Fruit fly (Drosophila melanogaster): ENCODE measurements around the gene fu.

The fu gene

DNA sequence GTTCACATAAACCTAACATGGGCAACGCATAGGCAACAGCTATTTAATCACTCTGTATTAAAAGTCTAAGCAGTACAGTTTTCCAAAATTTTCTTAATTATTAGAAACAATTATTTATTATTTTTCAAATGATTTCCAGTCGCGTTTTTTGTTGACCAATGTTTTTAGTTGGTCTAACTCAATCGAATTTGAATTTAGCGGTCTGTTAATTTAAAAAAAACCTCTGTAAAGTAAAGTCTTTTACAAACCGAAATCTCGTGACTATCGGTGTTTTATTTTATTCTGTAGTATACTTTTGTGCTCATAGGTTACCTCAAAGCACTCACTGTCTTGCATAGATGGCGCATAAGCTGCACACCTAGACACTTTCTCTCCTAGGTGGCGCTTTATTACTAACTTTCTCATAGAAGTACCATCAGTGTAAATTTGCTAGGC, 22.4 kb upstream of the fu start (continued):
- TF ChIP-seq HLHmδ (GFP tag; optimal IDR thresholded peaks at IDR 0.05), result no peak
- no peak for TF ChIP-seq CG13296 (GFP tag; optimal IDR thresholded peaks at IDR 0.05)
- TF ChIP-seq CG3995 (GFP tag; optimal IDR thresholded peaks at IDR 0.05), result peak; percentile 27
- no peak for TF ChIP-seq Sry-β (GFP tag; optimal IDR thresholded peaks at IDR 0.05)
- TF ChIP-seq pfk (GFP tag; optimal IDR thresholded peaks at IDR 0.05), result no peak
- no peak for TF ChIP-seq CG12155 (GFP tag; optimal IDR thresholded peaks at IDR 0.05)
- TF ChIP-seq Atf-2 (GFP tag; optimal IDR thresholded peaks at IDR 0.05), result peak; percentile 21
- TF ChIP-seq CG4424 (GFP tag; optimal IDR thresholded peaks at IDR 0.05), result no peak
- no peak for TF ChIP-seq Eip74EF (GFP tag; optimal IDR thresholded peaks at IDR 0.05)
- TF ChIP-seq yki (optimal IDR thresholded peaks at IDR 0.05), result no peak
- no peak for TF ChIP-seq CG4820 (GFP tag; optimal IDR thresholded peaks at IDR 0.05)
- no peak for TF ChIP-seq trh (GFP tag; optimal IDR thresholded peaks at IDR 0.05)
- no peak for TF ChIP-seq oc (tag; optimal IDR thresholded peaks at IDR 0.05)
- peak; percentile 98 for TF ChIP-seq CG15073 (GFP tag; optimal IDR thresholded peaks at IDR 0.05)
- TF ChIP-seq CG12104 (GFP tag; optimal IDR thresholded peaks at IDR 0.05), result no peak
- peak; percentile 36 for TF ChIP-seq caup (GFP tag; optimal IDR thresholded peaks at IDR 0.05; ENCODE audit: severe bottlenecking)
- no peak for TF ChIP-seq Lpt (GFP tag; optimal IDR thresholded peaks at IDR 0.05)
- TF ChIP-seq tio (GFP tag; optimal IDR thresholded peaks at IDR 0.05), result no peak
- TF ChIP-seq Sox102F (GFP tag; optimal IDR thresholded peaks at IDR 0.05), result peak; percentile 39
- no peak for TF ChIP-seq YL-1 (GFP tag; optimal IDR thresholded peaks at IDR 0.05)
- no peak for TF ChIP-seq btn (GFP tag; optimal IDR thresholded peaks at IDR 0.05)
- TF ChIP-seq Aef1 (GFP tag; IDR thresholded peaks at IDR 0.05), result no peak; the same call in 2 of the 3 replicates
- TF ChIP-seq CG30431 (GFP tag; optimal IDR thresholded peaks at IDR 0.05), result no peak
- TF ChIP-seq CG2875 (GFP tag; optimal IDR thresholded peaks at IDR 0.05), result no peak
- no peak for TF ChIP-seq chm (GFP tag; IDR thresholded peaks at IDR 0.05)
- peak; percentile 12 for TF ChIP-seq CG9609 (GFP tag; optimal IDR thresholded peaks at IDR 0.05)
- no peak for TF ChIP-seq Six4 (GFP tag; optimal IDR thresholded peaks at IDR 0.05)
- no peak for TF ChIP-seq repo (GFP tag; optimal IDR thresholded peaks at IDR 0.05)
- TF ChIP-seq CG12071 (GFP tag; optimal IDR thresholded peaks at IDR 0.05), result no peak
- no peak for TF ChIP-seq slou (GFP tag; optimal IDR thresholded peaks at IDR 0.05)
- peak; percentile 3 for TF ChIP-seq D19A (tag; optimal IDR thresholded peaks at IDR 0.05)
- no peak for TF ChIP-seq pros (GFP tag; optimal IDR thresholded peaks at IDR 0.05)
- TF ChIP-seq CG11093 (GFP tag; IDR thresholded peaks at IDR 0.05), result no peak
- TF ChIP-seq CG7556 (GFP tag; optimal IDR thresholded peaks at IDR 0.05), result peak; percentile 32
- TF ChIP-seq CG33213 (GFP tag; optimal IDR thresholded peaks at IDR 0.05), result peak; percentile 57
- TF ChIP-seq Ada2b (GFP tag; IDR thresholded peaks at IDR 0.05), result no peak
- TF ChIP-seq Vsx1 (GFP tag; optimal IDR thresholded peaks at IDR 0.05), result no peak
- TF ChIP-seq Xbp1 (GFP tag; optimal IDR thresholded peaks at IDR 0.05), result peak; percentile 68
- no peak for TF ChIP-seq lbe (GFP tag; optimal IDR thresholded peaks at IDR 0.05)
- TF ChIP-seq CG15514 (GFP tag; optimal IDR thresholded peaks at IDR 0.05), result peak; percentile 49
- no peak for TF ChIP-seq crp (GFP tag; optimal IDR thresholded peaks at IDR 0.05)
- TF ChIP-seq ab (GFP tag; optimal IDR thresholded peaks at IDR 0.05), result no peak
- peak; percentile 17 for TF ChIP-seq CG11398 (GFP tag; optimal IDR thresholded peaks at IDR 0.05)
- peak; percentile 10; the same call in 1 of the 2 replicates for TF ChIP-seq CG3847 (GFP tag; IDR thresholded peaks at IDR 0.05)
- TF ChIP-seq CG9932 (GFP tag; IDR thresholded peaks at IDR 0.05), result peak; percentile 58
- no peak for TF ChIP-seq CG10462 (GFP tag; optimal IDR thresholded peaks at IDR 0.05)
- no peak for TF ChIP-seq ase (GFP tag; IDR thresholded peaks at IDR 0.05)
- 0 out of 3 replicates have a peak, but pooled peaks have one; percentile 0 for TF ChIP-seq CG34422 (GFP tag; IDR thresholded peaks at IDR 0.05)
- TF ChIP-seq chinmo (GFP tag; IDR thresholded peaks at IDR 0.05; ENCODE audit: partially characterized antibody), result peak; percentile 5; the same call in 1 of the 4 replicates
- peak; percentile 19 for TF ChIP-seq CG12391 (tag; optimal IDR thresholded peaks at IDR 0.05)
- no peak for TF ChIP-seq CG6272 (GFP tag; IDR thresholded peaks at IDR 0.05)
